Worm (Caenorhabditis elegans): ENCODE results near the gene B0496.1.

DNA sequence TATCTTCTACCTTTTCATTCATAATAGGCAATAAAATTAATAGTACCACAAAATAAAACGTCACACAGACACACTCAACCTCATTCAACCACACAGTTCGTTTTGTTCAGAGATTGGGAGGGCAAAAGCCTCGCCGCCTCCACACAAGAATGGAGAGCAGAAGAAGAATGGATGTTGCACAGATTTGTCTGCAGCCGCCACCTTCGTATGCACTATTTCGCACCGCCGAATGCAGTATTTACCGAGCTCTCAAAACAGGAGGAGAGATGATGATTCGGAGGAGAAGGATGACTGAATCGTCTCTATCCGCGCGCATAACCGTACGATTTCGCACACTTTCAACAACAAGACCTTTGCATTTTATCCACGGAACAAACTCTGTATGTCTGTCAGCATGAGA is 48.6 kb upstream of the B0496.1 start:
- TF ChIP-seq dao-5 (tag; optimal IDR thresholded peaks at IDR 0.05) (no peak), W03F9.2 (tag; optimal IDR thresholded peaks at IDR 0.05) (no peak)
